Worm (Caenorhabditis elegans) whole organism, L3 larva: ENCODE data around the gene T16H12.9.

Experiments used
- R02D3.7 ChIP-seq: fragments of 150-350 bp; optimal IDR thresholded peaks from 2 replicates; lab custom pipeline; 2014; ENCODE audit warnings: missing biosample characterization, missing genetic modification characterization
- ZK546.5 ChIP-seq: sonication (generic microtip); optimal IDR thresholded peaks from 2 replicates; lab custom pipeline; 2017; ENCODE audit warnings: missing biosample characterization, missing genetic modification characterization
- aly-2 ChIP-seq: fragments of 150-350 bp; optimal IDR thresholded peaks from 2 replicates; lab custom pipeline; 2014; ENCODE audit warnings: missing biosample characterization, missing genetic modification characterization
- ama-1 ChIP-seq: fragments of 150-350 bp; optimal IDR thresholded peaks from 2 replicates; lab custom pipeline; 2018
- ceh-28 ChIP-seq: fragments of 150-350 bp; optimal IDR thresholded peaks from 2 replicates; lab custom pipeline; 2014; ENCODE audit warnings: missing biosample characterization, missing genetic modification reagents, missing genetic modification characterization
- ceh-82 ChIP-seq: fragments of 150-350 bp; optimal IDR thresholded peaks from 2 replicates; lab custom pipeline; 2014; ENCODE audit warnings: missing biosample characterization, missing genetic modification characterization
- ceh-9 ChIP-seq: sonication (generic microtip); optimal IDR thresholded peaks from 2 replicates; lab custom pipeline; 2018; ENCODE audit warnings: missing biosample characterization, missing genetic modification characterization
- daf-12 ChIP-seq: fragments of 150-350 bp; optimal IDR thresholded peaks from 2 replicates; lab custom pipeline; 2014; ENCODE audit warnings: missing biosample characterization, missing genetic modification reagents, missing genetic modification characterization
- egl-27 ChIP-seq: sonication (generic microtip); optimal IDR thresholded peaks from 4 replicates; lab custom pipeline; 2017; ENCODE audit warnings: missing biosample characterization, missing genetic modification reagents, missing genetic modification characterization
- elt-1 ChIP-seq: fragments of 150-350 bp; optimal IDR thresholded peaks from 2 replicates; lab custom pipeline; 2014; ENCODE audit warnings: missing biosample characterization, missing genetic modification characterization
- elt-2 ChIP-seq: sonication (generic microtip); optimal IDR thresholded peaks from 2 replicates; lab custom pipeline; 2016; ENCODE audit warnings: missing genetic modification reagents, mild to moderate bottlenecking, missing genetic modification characterization, missing compliant biosample characterization
- eor-1 ChIP-seq, 2 experiments: fragments of 150-350 bp; optimal IDR thresholded peaks; 2 replicates each; lab custom pipeline; 2014 to 2018; ENCODE audit warnings: missing biosample characterization in 2 of 2, missing genetic modification characterization in 2 of 2
- fkh-10 ChIP-seq: sonication (generic microtip); optimal IDR thresholded peaks from 2 replicates; lab custom pipeline; 2017; ENCODE audit warnings: missing biosample characterization, missing genetic modification reagents, missing genetic modification characterization
- fkh-2 ChIP-seq: fragments of 150-350 bp; optimal IDR thresholded peaks from 2 replicates; lab custom pipeline; 2014; ENCODE audit warnings: missing biosample characterization, missing genetic modification reagents, missing genetic modification characterization
- fos-1 ChIP-seq: fragments of 150-350 bp; optimal IDR thresholded peaks from 2 replicates; lab custom pipeline; 2014; ENCODE audit warnings: missing biosample characterization, missing genetic modification characterization
- hmg-11 ChIP-seq: sonication (generic microtip); optimal IDR thresholded peaks from 2 replicates; lab custom pipeline; 2016; ENCODE audit warnings: missing genetic modification characterization, missing compliant biosample characterization
- jun-1 ChIP-seq: fragments of 150-350 bp; optimal IDR thresholded peaks from 2 replicates; lab custom pipeline; 2014; ENCODE audit warnings: missing biosample characterization, missing genetic modification reagents, missing genetic modification characterization
- lin-39 ChIP-seq: fragments of 150-350 bp; optimal IDR thresholded peaks from 2 replicates; lab custom pipeline; 2018; ENCODE audit warnings: missing biosample characterization, missing genetic modification reagents, missing genetic modification characterization
- lsy-12 ChIP-seq: sonication (generic microtip); optimal IDR thresholded peaks from 2 replicates; lab custom pipeline; 2016; ENCODE audit warnings: mild to moderate bottlenecking, missing genetic modification characterization, missing compliant biosample characterization
- mdl-1 ChIP-seq: fragments of 150-350 bp; optimal IDR thresholded peaks from 2 replicates; lab custom pipeline; 2014; ENCODE audit warnings: missing biosample characterization, missing genetic modification characterization
- mml-1 ChIP-seq: fragments of 150-350 bp; sonication (generic microtip); optimal IDR thresholded peaks from 3 replicates; lab custom pipeline; 2014; ENCODE audit warnings: missing biosample characterization, missing genetic modification characterization
- nfya-1 ChIP-seq: sonication (generic microtip); optimal IDR thresholded peaks from 2 replicates; lab custom pipeline; 2017; ENCODE audit warnings: missing genetic modification characterization, mild to moderate bottlenecking, missing compliant biosample characterization, antibody characterized with exemption, moderate library complexity; ENCODE audit not compliant: insufficient read depth
- nhr-11 ChIP-seq: fragments of 150-350 bp; optimal IDR thresholded peaks from 2 replicates; lab custom pipeline; 2014; ENCODE audit warnings: missing biosample characterization, missing genetic modification characterization
- nhr-12 ChIP-seq: fragments of 150-350 bp; optimal IDR thresholded peaks from 2 replicates; lab custom pipeline; 2014; ENCODE audit warnings: missing biosample characterization, missing genetic modification characterization
- nhr-237 ChIP-seq: fragments of 150-350 bp; optimal IDR thresholded peaks from 2 replicates; lab custom pipeline; 2014; ENCODE audit warnings: missing biosample characterization, missing genetic modification characterization
- nhr-43 ChIP-seq: sonication (generic microtip); optimal IDR thresholded peaks from 2 replicates; lab custom pipeline; 2016; ENCODE audit warnings: mild to moderate bottlenecking, missing genetic modification characterization, missing compliant biosample characterization; ENCODE audit not compliant: poor library complexity, severe bottlenecking
- nhr-76 ChIP-seq: fragments of 150-350 bp; sonication (generic microtip); optimal IDR thresholded peaks from 5 replicates; lab custom pipeline; 2014; ENCODE audit warnings: missing biosample characterization, missing genetic modification characterization
- nhr-77 ChIP-seq: fragments of 150-350 bp; optimal IDR thresholded peaks from 2 replicates; lab custom pipeline; 2014; ENCODE audit warnings: missing biosample characterization, missing genetic modification characterization
- pha-4 ChIP-seq: fragments of 150-350 bp; optimal IDR thresholded peaks from 2 replicates; lab custom pipeline; 2014; ENCODE audit warnings: missing biosample characterization, missing genetic modification reagents, missing genetic modification characterization
- pqm-1 ChIP-seq: fragments of 150-350 bp; optimal IDR thresholded peaks from 2 replicates; lab custom pipeline; 2017; ENCODE audit warnings: missing biosample characterization, missing genetic modification characterization, inconsistent platforms
- sea-2 ChIP-seq: fragments of 150-350 bp; sonication (generic microtip); optimal IDR thresholded peaks from 4 replicates; lab custom pipeline; 2014; ENCODE audit warnings: missing biosample characterization, missing genetic modification reagents, missing genetic modification characterization
- skn-1 ChIP-seq: fragments of 150-350 bp; optimal IDR thresholded peaks from 2 replicates; lab custom pipeline; 2014; ENCODE audit warnings: missing biosample characterization, missing genetic modification characterization
- ztf-11 ChIP-seq: fragments of 150-350 bp; optimal IDR thresholded peaks from 2 replicates; lab custom pipeline; 2014; ENCODE audit warnings: missing biosample characterization, missing genetic modification characterization

T16H12.9 gene

DNA sequence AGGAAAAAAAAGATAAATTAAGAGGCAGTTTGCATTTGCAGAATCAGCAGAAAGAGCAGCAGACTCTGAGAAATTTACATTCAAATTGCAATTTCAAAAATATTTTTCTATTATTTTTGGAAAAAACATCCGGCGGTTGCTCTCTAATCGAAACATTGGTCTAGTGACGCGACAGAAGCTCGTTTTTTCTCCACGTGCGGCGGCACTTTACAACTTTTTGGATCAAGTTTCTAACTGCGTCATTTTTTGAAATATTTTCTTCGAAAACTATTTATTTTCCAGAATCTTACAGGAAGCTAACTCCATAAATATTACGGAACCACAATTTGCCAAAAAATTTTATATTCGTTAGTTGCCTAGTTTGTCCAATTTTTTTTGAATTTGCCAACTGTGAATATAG lies 40.8 kb downstream of the T16H12.9 start:
- TF ChIP-seq skn-1 (tag; lab: Kevin White, UChicago) (no peak), fkh-2 (tag; lab: Kevin White, UChicago) (no peak), fos-1 (tag; lab: Kevin White, UChicago) (no peak), pqm-1 (no peak), nhr-76 (tag; lab: Kevin White, UChicago) (no peak), sea-2 (GFP tag; lab: Kevin White, UChicago) (no peak), ztf-11 (tag; lab: Kevin White, UChicago) (no peak), nhr-12 (tag; lab: Kevin White, UChicago) (no peak), hmg-11 (tag; lab: Kevin White, UChicago) (no peak), mml-1 (tag; lab: Kevin White, UChicago) (no peak), aly-2 (tag; lab: Kevin White, UChicago) (no peak), jun-1 (tag; lab: Kevin White, UChicago) (no peak)
- TF ChIP-seq, all 47 proteins: peak for 0

DNA sequence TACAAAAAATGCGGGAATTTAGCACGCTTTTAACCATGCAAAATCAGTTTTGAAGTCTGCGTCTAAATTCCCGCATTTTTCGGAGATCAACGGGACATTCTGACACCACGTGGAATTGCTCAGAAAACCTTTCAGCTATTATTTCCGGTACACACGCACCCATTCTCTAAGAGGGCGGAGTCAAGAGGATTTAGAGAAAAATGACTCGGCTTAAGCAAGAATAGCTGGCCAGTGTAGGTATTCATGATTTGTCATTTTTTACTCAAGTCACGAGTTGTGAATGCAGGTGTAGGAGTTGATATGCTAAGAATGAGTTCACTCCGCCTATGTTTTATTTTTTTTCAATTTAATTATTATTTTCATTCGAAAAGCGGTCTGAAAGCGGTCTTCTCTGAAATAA lies 41.6 kb downstream of the T16H12.9 start:
- TF ChIP-seq lin-39 (tag; lab: Kevin White, UChicago) (no peak), nhr-11 (tag; lab: Kevin White, UChicago) (no peak), sea-2 (GFP tag; lab: Kevin White, UChicago) (no peak), jun-1 (tag; lab: Kevin White, UChicago) (no peak), ztf-11 (tag; lab: Kevin White, UChicago) (no peak)

DNA sequence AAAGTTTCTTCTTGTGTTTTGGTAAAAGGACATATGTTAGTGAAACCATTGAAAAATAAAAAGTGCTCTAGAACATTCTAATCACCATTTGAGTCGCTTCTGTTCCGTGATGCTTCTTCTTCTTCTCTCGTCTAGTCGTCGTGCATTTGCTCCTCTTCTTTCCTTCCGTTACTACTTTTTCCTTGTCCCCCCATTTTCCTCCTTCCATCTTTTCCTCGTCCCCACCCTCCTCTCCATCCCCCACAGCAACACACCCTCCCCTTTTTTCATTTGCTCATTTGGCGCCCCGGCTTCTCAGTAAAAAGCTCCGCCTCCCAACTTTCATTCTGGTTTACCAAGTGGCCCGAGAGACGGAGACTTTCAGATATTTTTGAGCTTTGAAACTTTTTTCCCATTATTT lies 42.6 kb downstream of the T16H12.9 start:
- TF ChIP-seq lin-39 (tag; lab: Kevin White, UChicago) (peak; percentile 74), ztf-11 (tag; lab: Kevin White, UChicago) (no peak), ama-1 (peak; percentile 28), hmg-11 (tag; lab: Kevin White, UChicago) (peak; percentile 31), nfya-1 (tag; lab: Kevin White, UChicago) (peak; percentile 55), egl-27 (tag; lab: Kevin White, UChicago) (no peak)

DNA sequence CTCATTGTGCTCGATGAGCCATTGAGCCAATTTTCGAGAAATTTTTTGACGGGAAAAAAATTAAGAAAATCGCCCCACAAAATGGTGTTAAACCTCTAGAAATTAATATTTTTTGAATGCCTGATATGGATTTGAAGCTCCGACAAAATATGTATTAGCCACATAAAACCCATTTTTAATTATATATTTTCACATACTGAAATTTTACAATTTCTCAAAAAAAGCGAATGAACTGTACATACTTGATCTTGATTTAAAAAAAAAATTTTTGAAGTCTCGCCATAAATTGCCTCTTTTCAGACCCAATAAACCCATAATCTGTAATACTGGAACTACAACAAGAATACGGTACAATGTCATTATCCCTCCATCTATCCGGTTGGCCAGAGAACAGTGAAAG lies 43.4 kb downstream of the T16H12.9 start, which contains the start of gene nac-3:
Gene nac-3 (plus strand): TSS at position 301 of the 400 bp plus-strand sequence.
- TF ChIP-seq nhr-77 (tag; lab: Kevin White, UChicago) (no peak), lin-39 (tag; lab: Kevin White, UChicago) (no peak), eor-1 (tag; optimal IDR thresholded peaks at IDR 0.05; lab: Kevin White, UChicago) (no peak), lsy-12 (tag; lab: Kevin White, UChicago) (no peak), skn-1 (tag; lab: Kevin White, UChicago) (no peak), nhr-43 (no peak), nfya-1 (tag; lab: Kevin White, UChicago) (no peak), ceh-9 (tag; lab: Kevin White, UChicago) (no peak), R02D3.7 (tag; lab: Kevin White, UChicago) (no peak), ceh-28 (tag; lab: Kevin White, UChicago) (no peak), daf-12 (tag; lab: Kevin White, UChicago) (no peak), elt-1 (tag; lab: Kevin White, UChicago) (no peak), nhr-237 (tag; lab: Kevin White, UChicago) (no peak), mdl-1 (tag; lab: Kevin White, UChicago) (no peak)

DNA sequence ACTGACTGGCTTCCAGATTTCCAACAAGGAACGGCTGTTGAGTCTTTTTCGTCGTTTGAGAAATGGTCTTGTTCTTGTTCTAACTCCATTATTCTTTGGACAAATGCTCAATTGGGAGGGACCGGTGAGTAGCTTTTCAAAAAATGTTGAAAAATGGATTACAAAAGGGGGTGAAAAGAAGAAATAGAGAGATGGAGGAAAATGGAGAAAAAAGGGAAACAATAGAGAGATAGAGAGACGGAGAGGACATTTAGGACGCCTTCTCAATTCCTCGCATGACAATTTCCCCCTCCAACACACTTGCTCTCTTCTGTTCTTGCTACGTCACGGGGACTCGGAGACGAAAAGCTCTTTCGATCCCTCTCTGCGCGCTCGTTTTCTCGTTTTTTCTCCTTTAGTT lies 43.9 kb downstream of the T16H12.9 start:
- TF ChIP-seq nhr-237 (tag; lab: Kevin White, UChicago) (no peak), ceh-82 (tag; lab: Kevin White, UChicago) (peak; percentile 42), lin-39 (tag; lab: Kevin White, UChicago) (peak; percentile 69), fkh-10 (GFP tag; lab: Kevin White, UChicago) (peak; percentile 16), jun-1 (tag; lab: Kevin White, UChicago) (no peak), hmg-11 (tag; lab: Kevin White, UChicago) (peak; percentile 18), nfya-1 (tag; lab: Kevin White, UChicago) (peak; percentile 62)

DNA sequence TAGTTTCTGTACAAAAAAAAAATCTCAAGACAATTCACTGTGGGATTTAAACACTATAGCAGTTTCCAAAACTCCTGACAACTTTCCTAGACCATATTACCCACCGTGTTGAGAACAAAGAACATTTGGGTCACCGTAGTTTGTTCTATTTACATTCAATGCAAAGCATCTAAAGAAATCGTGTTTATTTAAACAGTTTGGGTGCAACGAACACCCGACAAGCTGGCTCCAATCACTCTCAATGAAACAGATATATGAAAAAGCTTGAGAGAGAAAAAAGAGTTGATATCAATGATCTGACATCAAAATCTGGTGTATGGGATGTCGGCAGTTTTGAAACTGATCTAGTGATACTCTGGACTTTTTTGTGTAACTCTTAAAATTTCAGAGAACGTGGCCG lies 45.9 kb downstream of the T16H12.9 start:
- no peak for TF ChIP-seq elt-2
- TF ChIP-seq ZK546.5 = no peak
- peak; percentile 93 for TF ChIP-seq pha-4 (tag; lab: Kevin White, UChicago)
- peak; percentile 28 for TF ChIP-seq nfya-1 (tag; lab: Kevin White, UChicago)
